Worm (Caenorhabditis elegans): Measurements from ENCODE around the gene nspd-5.

The nspd-5 gene

ce11 chrII:4892594-4892993 lies 32.4 kb upstream of the nspd-5 start, which contains the start of gene msp-33:
TSS of gene msp-33 (minus strand) at chrII:4892694.
- TF ChIP-seq unc-42 (tag; optimal IDR thresholded peaks at IDR 0.05) (no peak), nfya-1 (tag; optimal IDR thresholded peaks at IDR 0.05) (no peak), rnt-1 (tag; optimal IDR thresholded peaks at IDR 0.05) (no peak), C38D4.7 (GFP tag; optimal IDR thresholded peaks at IDR 0.05) (no peak), madf-2 (tag; optimal IDR thresholded peaks at IDR 0.05) (no peak), pax-1 (tag; optimal IDR thresholded peaks at IDR 0.05) (no peak), ceh-6 (GFP tag; optimal IDR thresholded peaks at IDR 0.05) (no peak), lin-11 (tag; optimal IDR thresholded peaks at IDR 0.05) (no peak), ahr-1 (tag; optimal IDR thresholded peaks at IDR 0.05) (no peak), ceh-19 (GFP tag; optimal IDR thresholded peaks at IDR 0.05) (no peak)

- TF ChIP-seq sdc-2 (tag; optimal IDR thresholded peaks at IDR 0.05) (no peak), che-1 (tag; optimal IDR thresholded peaks at IDR 0.05) (no peak), nhr-11 (tag; optimal IDR thresholded peaks at IDR 0.05) (no peak), pag-3 (tag; optimal IDR thresholded peaks at IDR 0.05; ENCODE audit: borderline replicate concordance) (no peak), sox-2 (GFP tag; IDR thresholded peaks at IDR 0.05) (no peak)
Observed at ce11 chrII:4891012-4891775, 31.0 kb upstream of the nspd-5 start, which contains the start of gene gst-9. TSS of gene gst-9 (plus strand) at chrII:4891585.

ce11 chrII:4888527-4889487 lies 28.6 kb upstream of the nspd-5 start, which contains the start of gene pgm-1:
TSS of gene pgm-1 (plus strand) at chrII:4889437.
- TF ChIP-seq unc-55 (GFP tag; optimal IDR thresholded peaks at IDR 0.05) (no peak), ceh-18 (tag; optimal IDR thresholded peaks at IDR 0.05) (peak; percentile 50), pat-9 (tag; optimal IDR thresholded peaks at IDR 0.05) (no peak), tbx-7 (tag; optimal IDR thresholded peaks at IDR 0.05) (no peak), elt-2 (tag; optimal IDR thresholded peaks at IDR 0.05) (peak; percentile 45), ceh-34 (tag; optimal IDR thresholded peaks at IDR 0.05) (no peak)

ce11 chrII:4885976-4886375 lies 25.8 kb upstream of the nspd-5 start, which contains the start of gene R05F9.7:
TSS of gene R05F9.7 (plus strand) at chrII:4886276.
- TF ChIP-seq pros-1 (tag; optimal IDR thresholded peaks at IDR 0.05), result no peak
- no peak for TF ChIP-seq tbx-7 (tag; optimal IDR thresholded peaks at IDR 0.05)
- TF ChIP-seq sdc-2 (tag; optimal IDR thresholded peaks at IDR 0.05), result no peak

- no peak for TF ChIP-seq elt-2 (tag; optimal IDR thresholded peaks at IDR 0.05)
- no peak for TF ChIP-seq ceh-30 (tag; optimal IDR thresholded peaks at IDR 0.05)
- no peak for TF ChIP-seq ceh-24 (tag; optimal IDR thresholded peaks at IDR 0.05)
- TF ChIP-seq ceh-19 (GFP tag; optimal IDR thresholded peaks at IDR 0.05), result no peak
- no peak for TF ChIP-seq lim-6 (tag; optimal IDR thresholded peaks at IDR 0.05)
Observed at ce11 chrII:4884403-4884802, 24.2 kb upstream of the nspd-5 start.

ce11 chrII:4883412-4883811 lies 23.3 kb upstream of the nspd-5 start, which contains the start of gene gst-8:
TSS of gene gst-8 (plus strand) at chrII:4883712.
- TF ChIP-seq unc-55 (GFP tag; optimal IDR thresholded peaks at IDR 0.05) (no peak), pag-3 (tag; optimal IDR thresholded peaks at IDR 0.05; ENCODE audit: borderline replicate concordance) (no peak), pat-9 (tag; optimal IDR thresholded peaks at IDR 0.05) (no peak), ceh-30 (tag; optimal IDR thresholded peaks at IDR 0.05) (no peak)

ce11 chrII:4882498-4882897 lies 22.3 kb upstream of the nspd-5 start:
- TF ChIP-seq T23F11.4 (GFP tag; optimal IDR thresholded peaks at IDR 0.05), result no peak

Measured in whole organism, late embryonic.